Fruit fly (Drosophila melanogaster): Measurements from ENCODE around the gene CG5646.

Gene CG5646

DNA sequence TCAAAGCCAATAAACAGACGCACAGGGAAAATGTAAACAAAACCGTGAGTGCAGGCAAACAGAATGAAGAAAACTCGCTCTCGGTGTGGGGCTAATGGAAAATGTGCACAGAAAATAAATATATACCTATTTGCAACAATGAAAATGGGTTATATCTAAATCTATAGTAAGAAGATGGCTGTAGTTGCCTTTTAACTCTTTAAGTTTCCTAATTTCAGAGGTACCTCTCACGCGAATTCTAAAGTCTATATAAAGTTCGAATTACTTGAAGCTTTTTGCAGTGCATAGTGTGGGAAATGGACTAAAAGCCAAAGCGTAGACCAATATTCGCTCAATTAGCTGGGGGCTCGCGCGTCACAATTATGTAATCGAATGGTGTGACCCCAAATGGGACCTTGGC is 6.2 kb downstream of the CG5646 start (continued):
- TF ChIP-seq CG17328 (GFP tag; IDR thresholded peaks at IDR 0.05) (peak; percentile 84), gt (GFP tag; IDR thresholded peaks at IDR 0.05) (no peak), CG17912 (GFP tag; optimal IDR thresholded peaks at IDR 0.05) (no peak), CG14050 (GFP tag; IDR thresholded peaks at IDR 0.05) (peak; percentile 68; the same call in 2 of the 3 replicates), sr (GFP tag; IDR thresholded peaks at IDR 0.05) (peak; percentile 55; the same call in 1 of the 3 replicates), Doc3 (GFP tag; IDR thresholded peaks at IDR 0.05; ENCODE audit: partially characterized antibody) (no peak), fd64A (GFP tag; optimal IDR thresholded peaks at IDR 0.05) (peak; percentile 75), Ada2b (GFP tag; IDR thresholded peaks at IDR 0.05) (peak; percentile 76), dmrt99B (tag; optimal IDR thresholded peaks at IDR 0.05) (peak; percentile 92), grn (GFP tag; optimal IDR thresholded peaks at IDR 0.05) (no peak), CG14441 (GFP tag; IDR thresholded peaks at IDR 0.05) (peak; percentile 76), Hr39 (optimal IDR thresholded peaks at IDR 0.05) (no peak), nom (GFP tag; optimal IDR thresholded peaks at IDR 0.05) (no peak), hth (optimal IDR thresholded peaks at IDR 0.05) (no peak), slp2 (GFP tag; optimal IDR thresholded peaks at IDR 0.05) (peak; percentile 71), scrt (GFP tag; optimal IDR thresholded peaks at IDR 0.05) (no peak), twi (tag; optimal IDR thresholded peaks at IDR 0.05) (peak; percentile 62), TFAM (GFP tag; optimal IDR thresholded peaks at IDR 0.05) (no peak), CG1603 (tag; optimal IDR thresholded peaks at IDR 0.05) (peak; percentile 81), chn (GFP tag; optimal IDR thresholded peaks at IDR 0.05) (peak; percentile 69), CG12155 (GFP tag; optimal IDR thresholded peaks at IDR 0.05) (peak; percentile 60), ash1 (GFP tag; optimal IDR thresholded peaks at IDR 0.05) (no peak), CG11085 (GFP tag; IDR thresholded peaks at IDR 0.05) (peak; percentile 43), wek (GFP tag; optimal IDR thresholded peaks at IDR 0.05) (no peak), tap (tag; optimal IDR thresholded peaks at IDR 0.05) (peak; percentile 86), CG9727 (GFP tag; optimal IDR thresholded peaks at IDR 0.05) (peak; percentile 76), klu (GFP tag; IDR thresholded peaks at IDR 0.05) (peak; percentile 53), HmgD (GFP tag; optimal IDR thresholded peaks at IDR 0.05) (peak; percentile 7), stc (GFP tag; IDR thresholded peaks at IDR 0.05) (peak; percentile 82), CG3281 (GFP tag; optimal IDR thresholded peaks at IDR 0.05) (peak; percentile 67), Dad (GFP tag; optimal IDR thresholded peaks at IDR 0.05) (peak; percentile 72), croc (GFP tag; conservative IDR thresholded peaks at IDR 0.05) (peak; percentile 74), CG10366 (GFP tag; IDR thresholded peaks at IDR 0.05) (peak; percentile 81), crol (GFP tag; IDR thresholded peaks at IDR 0.05) (no peak), row (GFP tag; IDR thresholded peaks at IDR 0.05) (peak; percentile 84), en (GFP tag; optimal IDR thresholded peaks at IDR 0.05) (peak; percentile 65), oc (tag; optimal IDR thresholded peaks at IDR 0.05) (peak; percentile 76), lov (optimal IDR thresholded peaks at IDR 0.05) (no peak), lov (GFP tag; IDR thresholded peaks at IDR 0.05) (peak; percentile 84), chif (GFP tag; optimal IDR thresholded peaks at IDR 0.05) (peak; percentile 78 to 83), shn (GFP tag; optimal IDR thresholded peaks at IDR 0.05) (peak; percentile 56), CG10321 (GFP tag; IDR thresholded peaks at IDR 0.05) (0 out of 2 replicates have a peak, but pooled peaks have one; percentile 30), CG9437 (GFP tag; optimal IDR thresholded peaks at IDR 0.05) (peak; percentile 61), bbx (GFP tag; IDR thresholded peaks at IDR 0.05; ENCODE audit: partially characterized antibody) (no peak), zen (tag; optimal IDR thresholded peaks at IDR 0.05) (peak; percentile 66), ftz-f1 (GFP tag; optimal IDR thresholded peaks at IDR 0.05) (no peak), Dip2 (GFP tag; IDR thresholded peaks at IDR 0.05) (no peak), Optix (GFP tag; IDR thresholded peaks at IDR 0.05) (peak; percentile 79; the same call in 2 of the 3 replicates), CG3407 (GFP tag; optimal IDR thresholded peaks at IDR 0.05) (peak; percentile 71), BEAF-32 (GFP tag; optimal IDR thresholded peaks at IDR 0.05) (no peak), Gsc (GFP tag; IDR thresholded peaks at IDR 0.05) (no peak; the same call in 1 of the 2 replicates), zf30C (GFP tag; optimal IDR thresholded peaks at IDR 0.05) (peak; percentile 18), CG12071 (GFP tag; optimal IDR thresholded peaks at IDR 0.05) (peak; percentile 76)

All from whole organism, embryonic.